Fruit fly (Drosophila melanogaster) whole organism, embryonic: ENCODE data around the gene Jhbp2.

Experiments
- Antp ChIP-seq: fragments of 200-800 bp; sonication (Bioruptor generic); optimal IDR thresholded peaks from 3 replicates; lab custom pipeline; 2016; ENCODE audit warnings: missing biosample characterization, missing genetic modification characterization
- Atf6 ChIP-seq: fragments of 200-800 bp; sonication (Bioruptor generic); IDR thresholded peaks from 2 replicates; pipeline ENCODE4 v1.3.6; 2022; ENCODE audit warnings: missing biosample characterization, missing genetic modification characterization
- CG11093 ChIP-seq: fragments of 200-800 bp; sonication (Bioruptor generic); IDR thresholded peaks from 3 replicates; pipeline ENCODE4 v1.3.6; 2022; ENCODE audit warnings: missing biosample characterization, missing genetic modification characterization
- CG11398 ChIP-seq: fragments of 200-800 bp; sonication (Bioruptor generic); optimal IDR thresholded peaks from 2 replicates; lab custom pipeline; 2016; ENCODE audit warnings: missing biosample characterization, missing genetic modification characterization
- CG12236 ChIP-seq: fragments of 200-800 bp; sonication (Bioruptor generic); optimal IDR thresholded peaks from 2 replicates; lab custom pipeline; 2016; ENCODE audit warnings: missing biosample characterization, missing genetic modification characterization
- CG12391 ChIP-seq: fragments of 200-800 bp; sonication (Bioruptor generic); optimal IDR thresholded peaks from 3 replicates; lab custom pipeline; 2018; ENCODE audit warnings: missing biosample characterization, mild to moderate bottlenecking, missing genetic modification characterization, moderate library complexity
- CG1603 ChIP-seq: fragments of 200-800 bp; sonication (Bioruptor generic); optimal IDR thresholded peaks from 2 replicates; lab custom pipeline; 2019; ENCODE audit warnings: missing biosample characterization, mild to moderate bottlenecking, missing genetic modification characterization, moderate library complexity
- CG16779 ChIP-seq: fragments of 200-800 bp; sonication (Bioruptor generic); IDR thresholded peaks from 2 replicates; pipeline ENCODE4 v1.3.6; 2022; ENCODE audit warnings: missing biosample characterization, missing genetic modification characterization
- CG16815 ChIP-seq: fragments of 200-800 bp; sonication (Bioruptor generic); optimal IDR thresholded peaks from 3 replicates; lab custom pipeline; 2017; ENCODE audit warnings: missing biosample characterization, mild to moderate bottlenecking, missing genetic modification characterization
- CG16863 ChIP-seq: fragments of 200-800 bp; sonication (Bioruptor generic); optimal IDR thresholded peaks from 3 replicates; lab custom pipeline; 2016; ENCODE audit warnings: missing biosample characterization, missing genetic modification characterization
- CG1792 ChIP-seq: fragments of 200-800 bp; sonication (Bioruptor generic); optimal IDR thresholded peaks from 2 replicates; lab custom pipeline; 2016; ENCODE audit warnings: missing biosample characterization, missing genetic modification characterization
- CG1832 ChIP-seq: fragments of 200-800 bp; sonication (Bioruptor generic); optimal IDR thresholded peaks from 2 replicates; lab custom pipeline; 2017; ENCODE audit warnings: missing biosample characterization, mild to moderate bottlenecking, missing genetic modification characterization, inconsistent platforms
- CG30403 ChIP-seq: fragments of 200-800 bp; sonication (Bioruptor generic); optimal IDR thresholded peaks from 3 replicates; lab custom pipeline; 2016; ENCODE audit warnings: missing biosample characterization, missing genetic modification characterization
- CG31365 ChIP-seq: fragments of 200-800 bp; sonication (Bioruptor generic); optimal IDR thresholded peaks from 2 replicates; lab custom pipeline; 2018; ENCODE audit warnings: missing biosample characterization, mild to moderate bottlenecking, missing genetic modification characterization
- CG7928 ChIP-seq: fragments of 200-800 bp; sonication (Bioruptor generic); optimal IDR thresholded peaks from 2 replicates; lab custom pipeline; 2017; ENCODE audit warnings: missing biosample characterization, mild to moderate bottlenecking, missing genetic modification characterization
- CG8089 ChIP-seq: fragments of 200-800 bp; sonication (Bioruptor generic); optimal IDR thresholded peaks from 3 replicates; lab custom pipeline; 2016; ENCODE audit warnings: missing biosample characterization, missing genetic modification characterization
- CG9437 ChIP-seq: fragments of 200-800 bp; sonication (Bioruptor generic); optimal IDR thresholded peaks from 2 replicates; lab custom pipeline; 2018; ENCODE audit warnings: missing biosample characterization, mild to moderate bottlenecking, missing genetic modification characterization
- CG9609 ChIP-seq: fragments of 200-800 bp; sonication (Bioruptor generic); optimal IDR thresholded peaks from 3 replicates; lab custom pipeline; 2016; ENCODE audit warnings: missing biosample characterization, missing genetic modification characterization
- Chrac-16 ChIP-seq: fragments of 200-800 bp; sonication (Bioruptor generic); optimal IDR thresholded peaks from 3 replicates; lab custom pipeline; 2016; ENCODE audit warnings: missing biosample characterization, missing genetic modification characterization
- Ets97D ChIP-seq: fragments of 200-800 bp; sonication (Bioruptor generic); optimal IDR thresholded peaks from 3 replicates; lab custom pipeline; 2016; ENCODE audit warnings: missing biosample characterization, missing genetic modification characterization
- Gug ChIP-seq: fragments of 200-800 bp; sonication (Bioruptor generic); IDR thresholded peaks from 4 replicates; pipeline ENCODE4 v1.3.6; 2022; ENCODE audit warnings: missing biosample characterization, missing genetic modification characterization
- HHEX ChIP-seq: fragments of 200-800 bp; sonication (Bioruptor generic); optimal IDR thresholded peaks from 3 replicates; lab custom pipeline; 2017; ENCODE audit warnings: missing biosample characterization, mild to moderate bottlenecking, missing genetic modification characterization, missing genetic modification reagents
- Hmx ChIP-seq: fragments of 200-800 bp; sonication (Bioruptor generic); optimal IDR thresholded peaks from 2 replicates; lab custom pipeline; 2016; ENCODE audit warnings: missing biosample characterization, missing genetic modification characterization
- Hsf ChIP-seq: fragments of 200-800 bp; sonication (Bioruptor generic); optimal IDR thresholded peaks from 3 replicates; lab custom pipeline; 2016; ENCODE audit warnings: missing biosample characterization, missing genetic modification characterization
- NC2β ChIP-seq: fragments of 200-800 bp; sonication (Bioruptor generic); optimal IDR thresholded peaks from 2 replicates; lab custom pipeline; 2016; ENCODE audit warnings: missing biosample characterization, missing genetic modification characterization
- NfI ChIP-seq: fragments of 200-800 bp; sonication (Bioruptor generic); optimal IDR thresholded peaks from 3 replicates; lab custom pipeline; 2018; ENCODE audit warnings: missing biosample characterization, mild to moderate bottlenecking, missing genetic modification characterization, moderate library complexity
- Scr ChIP-seq: fragments of 200-800 bp; sonication (Bioruptor generic); IDR thresholded peaks from 2 replicates; pipeline ENCODE4 v1.3.6; 2022; ENCODE audit warnings: missing biosample characterization, missing genetic modification characterization; ENCODE audit not compliant: partially characterized antibody
- Six4 ChIP-seq: fragments of 200-800 bp; sonication (Bioruptor generic); optimal IDR thresholded peaks from 2 replicates; lab custom pipeline; 2016; ENCODE audit warnings: missing biosample characterization, missing genetic modification characterization
- Taf1 ChIP-seq: fragments of 200-800 bp; sonication (Bioruptor generic); IDR thresholded peaks from 2 replicates; pipeline ENCODE4 v1.3.6; 2022; ENCODE audit warnings: missing biosample characterization, missing genetic modification characterization
- al ChIP-seq: fragments of 200-800 bp; sonication (Bioruptor generic); IDR thresholded peaks from 2 replicates; pipeline ENCODE4 v1.3.6; 2022; ENCODE audit warnings: missing biosample characterization, missing genetic modification characterization
- crp ChIP-seq, 2 experiments: fragments of 200-800 bp; sonication (Bioruptor generic); optimal IDR thresholded peaks; 2 replicates in 1 of 2; 3 replicates in 1 of 2; lab custom pipeline; 2017; ENCODE audit warnings: missing biosample characterization in 2 of 2, missing genetic modification characterization in 2 of 2, mild to moderate bottlenecking in 1 of 2, moderate library complexity in 1 of 2
- en ChIP-seq: fragments of 200-800 bp; sonication (Bioruptor generic); optimal IDR thresholded peaks from 2 replicates; lab custom pipeline; 2016; ENCODE audit warnings: missing biosample characterization, missing genetic modification characterization
- ewg ChIP-seq: fragments of 200-800 bp; sonication (Bioruptor generic); optimal IDR thresholded peaks from 3 replicates; lab custom pipeline; 2017; ENCODE audit warnings: mild to moderate bottlenecking, missing biosample characterization, missing genetic modification reagents, missing genetic modification characterization
- grau ChIP-seq: fragments of 200-800 bp; optimal IDR thresholded peaks from 3 replicates; lab custom pipeline; 2019; ENCODE audit warnings: missing biosample characterization, mild to moderate bottlenecking, missing genetic modification characterization, moderate library complexity
- hkb ChIP-seq, 2 experiments: fragments of 200-800 bp in 1 of 2; fragments of >200 bp in 1 of 2; sonication (Bioruptor generic) in 1 of 2; IDR thresholded peaks in 1 of 2; optimal IDR thresholded peaks in 1 of 2; 2 replicates each; pipeline versions ENCODE4 v1.3.6 to Lab custom; 2017 to 2022; ENCODE audit warnings: missing biosample characterization in 1 of 2, missing genetic modification characterization in 1 of 2
- insv ChIP-seq, 2 experiments: fragments of 200-800 bp; sonication (Bioruptor generic); optimal IDR thresholded peaks; 3 replicates each; lab custom pipeline; 2016 to 2018; ENCODE audit warnings: missing biosample characterization in 2 of 2, missing genetic modification characterization in 2 of 2
- kah ChIP-seq: fragments of 200-800 bp; sonication (Bioruptor generic); optimal IDR thresholded peaks from 2 replicates; lab custom pipeline; 2018; ENCODE audit warnings: missing biosample characterization, mild to moderate bottlenecking, missing genetic modification characterization
- kni ChIP-seq: fragments of 200-800 bp; sonication (Bioruptor generic); optimal IDR thresholded peaks from 3 replicates; lab custom pipeline; 2017; ENCODE audit warnings: mild to moderate bottlenecking, missing biosample characterization, missing genetic modification reagents, missing genetic modification characterization
- knrl ChIP-seq: fragments of 200-800 bp; sonication (Bioruptor generic); IDR thresholded peaks from 3 replicates; pipeline ENCODE4 v1.3.6; 2022; ENCODE audit warnings: missing biosample characterization, missing genetic modification characterization; ENCODE audit not compliant: partially characterized antibody
- lbe ChIP-seq: fragments of 200-800 bp; sonication (Bioruptor generic); optimal IDR thresholded peaks from 2 replicates; lab custom pipeline; 2016; ENCODE audit warnings: missing biosample characterization, mild to moderate bottlenecking, missing genetic modification characterization
- lola ChIP-seq, 3 experiments: fragments of >200 bp in 2 of 3; fragments of 200-800 bp in 1 of 3; sonication (Bioruptor generic) in 1 of 3; optimal IDR thresholded peaks; 2 replicates each; lab custom pipeline; 2017 to 2019; ENCODE audit warnings: missing biosample characterization in 3 of 3, missing genetic modification characterization in 3 of 3, mild to moderate bottlenecking in 1 of 3, moderate library complexity in 1 of 3
- nom ChIP-seq: fragments of 200-800 bp; sonication (Bioruptor generic); optimal IDR thresholded peaks from 2 replicates; lab custom pipeline; 2017; ENCODE audit warnings: missing biosample characterization, missing genetic modification characterization, mild to moderate bottlenecking, moderate library complexity, missing genetic modification reagents
- pan ChIP-seq, 4 experiments: fragments of >200 bp in 3 of 4; fragments of 200-800 bp in 1 of 4; sonication (Bioruptor generic) in 1 of 4; optimal IDR thresholded peaks in 3 of 4; IDR thresholded peaks in 1 of 4; 2 replicates each; pipeline versions ENCODE4 v1.3.6 to Lab custom; 2017 to 2022; ENCODE audit warnings: missing biosample characterization in 2 of 4, missing genetic modification characterization in 2 of 4, mixed read lengths in 1 of 4
- psq ChIP-seq: fragments of 200-800 bp; sonication (Bioruptor generic); optimal IDR thresholded peaks from 2 replicates; lab custom pipeline; 2017; ENCODE audit warnings: missing biosample characterization, missing genetic modification characterization
- row ChIP-seq: fragments of 200-800 bp; sonication (Bioruptor generic); IDR thresholded peaks from 3 replicates; pipeline ENCODE4 v1.3.6; 2022; ENCODE audit warnings: missing biosample characterization, missing genetic modification characterization
- salm ChIP-seq: fragments of 200-800 bp; sonication (Bioruptor generic); optimal IDR thresholded peaks from 2 replicates; lab custom pipeline; 2018; ENCODE audit warnings: missing biosample characterization, mild to moderate bottlenecking, missing genetic modification characterization
- schlank ChIP-seq: fragments of 200-800 bp; sonication (Bioruptor generic); optimal IDR thresholded peaks from 2 replicates; lab custom pipeline; 2018; ENCODE audit warnings: missing biosample characterization, mild to moderate bottlenecking, missing genetic modification characterization
- shn ChIP-seq: fragments of 200-800 bp; sonication (Bioruptor generic); optimal IDR thresholded peaks from 3 replicates; lab custom pipeline; 2016; ENCODE audit warnings: missing biosample characterization, missing genetic modification characterization
- sr ChIP-seq: fragments of 200-800 bp; sonication (Bioruptor generic); IDR thresholded peaks from 3 replicates; pipeline ENCODE4 v1.3.6; 2022; ENCODE audit warnings: missing biosample characterization, missing genetic modification characterization
- trem ChIP-seq: fragments of 200-800 bp; optimal IDR thresholded peaks from 3 replicates; lab custom pipeline; 2019; ENCODE audit warnings: missing biosample characterization, mild to moderate bottlenecking, missing genetic modification characterization, moderate library complexity

The Jhbp2 gene

DNA sequence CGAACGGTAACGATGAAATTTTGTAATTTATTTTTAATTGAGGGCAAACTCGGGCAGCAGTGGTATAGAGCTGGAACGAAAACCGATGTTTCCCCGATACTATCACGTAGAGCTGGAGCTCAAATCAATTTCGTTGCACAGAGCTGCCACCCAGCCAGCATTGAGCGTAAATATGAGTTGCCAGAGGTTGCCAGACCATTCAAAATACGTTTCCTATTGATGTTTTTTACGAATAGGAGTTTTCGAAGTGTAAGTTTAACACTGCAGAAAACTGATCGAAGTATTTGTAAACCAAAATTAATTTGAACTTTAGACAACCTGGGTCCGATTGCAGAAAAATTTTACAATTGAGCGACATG, 8.6 kb downstream of the Jhbp2 start, which contains the start of gene Ubc6 (continued):
- TF ChIP-seq pan (optimal IDR thresholded peaks at IDR 0.05; lab: Kevin White, UChicago) (no peak), pan (GFP tag; optimal IDR thresholded peaks at IDR 0.05 in 1 of 2, IDR thresholded peaks at IDR 0.05 in 1 of 2) (no peak), row (no peak), CG16863 (peak; percentile 71), crp (GFP tag; optimal IDR thresholded peaks at IDR 0.05; lab: Kevin White, UChicago) (peak in 1 of 2 experiments; percentile 31), CG9437 (GFP tag; lab: Kevin White, UChicago) (peak; percentile 79), kah (GFP tag; lab: Kevin White, UChicago) (no peak), HHEX (GFP tag; lab: Kevin White, UChicago) (peak; percentile 42), CG12236 (GFP tag; lab: Kevin White, UChicago) (peak; percentile 49), insv (GFP tag; optimal IDR thresholded peaks at IDR 0.05; lab: Kevin White, UChicago) (peak in 1 of 2 experiments; percentile 58), CG16815 (GFP tag; lab: Kevin White, UChicago) (no peak), lola (GFP tag; optimal IDR thresholded peaks at IDR 0.05; lab: Kevin White, UChicago) (peak in 1 of 3 experiments; percentile 13), CG1792 (GFP tag; lab: Kevin White, UChicago) (peak; percentile 38), schlank (tag; lab: Kevin White, UChicago) (peak; percentile 0), ewg (GFP tag; lab: Kevin White, UChicago) (peak; percentile 67), CG12391 (tag; lab: Kevin White, UChicago) (peak; percentile 75), trem (tag; lab: Kevin White, UChicago) (peak; percentile 91), shn (GFP tag; lab: Kevin White, UChicago) (peak; percentile 76), grau (tag; lab: Kevin White, UChicago) (peak; percentile 56), Hmx (no peak), nom (no peak), CG7928 (GFP tag; lab: Kevin White, UChicago) (peak; percentile 51), knrl (no peak), Scr (no peak), CG1832 (no peak), Ets97D (GFP tag; lab: Kevin White, UChicago) (peak; percentile 94), CG11398 (GFP tag; lab: Kevin White, UChicago) (peak; percentile 44), NfI (GFP tag; lab: Kevin White, UChicago) (peak; percentile 45), CG8089 (GFP tag; lab: Kevin White, UChicago) (peak; percentile 46), Hsf (GFP tag; lab: Kevin White, UChicago) (peak; percentile 76), Taf1 (GFP tag; lab: Robert Waterston, UW) (no peak), lbe (GFP tag; lab: Kevin White, UChicago) (peak; percentile 2), Atf6 (GFP tag; lab: Robert Waterston, UW) (no peak), psq (GFP tag; lab: Kevin White, UChicago) (peak; percentile 52), Six4 (peak; percentile 18), Gug (GFP tag; lab: Robert Waterston, UW) (peak; percentile 87), CG1603 (peak; percentile 94), CG31365 (tag; lab: Kevin White, UChicago) (peak; percentile 13), NC2β (GFP tag; lab: Kevin White, UChicago) (peak; percentile 72), kni (peak; percentile 21), hkb (optimal IDR thresholded peaks at IDR 0.05; lab: Kevin White, UChicago) (peak; percentile 80), hkb (GFP tag; IDR thresholded peaks at IDR 0.05; lab: Robert Waterston, UW) (no peak), CG11093 (GFP tag; lab: Robert Waterston, UW) (peak; percentile 37; the same call in 1 of the 3 replicates), al (GFP tag; lab: Robert Waterston, UW) (no peak), Antp (GFP tag; lab: Kevin White, UChicago) (peak; percentile 89), sr (no peak), CG16779 (GFP tag; lab: Robert Waterston, UW) (no peak), en (peak; percentile 21), CG9609 (peak; percentile 79), salm (tag; lab: Kevin White, UChicago) (peak; percentile 11), Chrac-16 (GFP tag; lab: Kevin White, UChicago) (peak; percentile 43), CG30403 (peak; percentile 79)
